Fruit fly (Drosophila melanogaster) whole organism, embryonic: ENCODE results near the gene RpL35.

Experiments
- Atf-2 ChIP-seq: fragments of 200-800 bp; sonication (Bioruptor generic); optimal IDR thresholded peaks from 2 replicates; lab custom pipeline; 2016; ENCODE audit warnings: missing biosample characterization, missing genetic modification characterization
- CG10267 ChIP-seq: fragments of 200-800 bp; sonication (Bioruptor generic); optimal IDR thresholded peaks from 2 replicates; lab custom pipeline; 2018; ENCODE audit warnings: missing biosample characterization, mild to moderate bottlenecking, missing genetic modification characterization, moderate library complexity
- CG10274 ChIP-seq: fragments of 200-800 bp; sonication (Bioruptor generic); optimal IDR thresholded peaks from 3 replicates; lab custom pipeline; 2017; ENCODE audit warnings: missing biosample characterization, mild to moderate bottlenecking, missing genetic modification characterization
- CG11093 ChIP-seq: fragments of 200-800 bp; sonication (Bioruptor generic); IDR thresholded peaks from 3 replicates; pipeline ENCODE4 v1.3.6; 2022; ENCODE audit warnings: missing biosample characterization, missing genetic modification characterization
- CG11723 ChIP-seq: fragments of 200-800 bp; sonication (Bioruptor generic); optimal IDR thresholded peaks from 2 replicates; lab custom pipeline; 2017; ENCODE audit warnings: missing biosample characterization, mild to moderate bottlenecking, missing genetic modification characterization
- CG12236 ChIP-seq: fragments of 200-800 bp; sonication (Bioruptor generic); optimal IDR thresholded peaks from 2 replicates; lab custom pipeline; 2016; ENCODE audit warnings: missing biosample characterization, missing genetic modification characterization
- CG12299 ChIP-seq: fragments of 200-800 bp; sonication (Bioruptor generic); optimal IDR thresholded peaks from 2 replicates; lab custom pipeline; 2018; ENCODE audit warnings: missing biosample characterization, mild to moderate bottlenecking, missing genetic modification characterization
- CG14014 ChIP-seq: fragments of 200-800 bp; sonication (Bioruptor generic); IDR thresholded peaks from 2 replicates; pipeline ENCODE4 v1.3.6; 2022; ENCODE audit warnings: missing biosample characterization, missing genetic modification characterization
- CG17829 ChIP-seq: fragments of 200-800 bp; optimal IDR thresholded peaks from 2 replicates; lab custom pipeline; 2019; ENCODE audit warnings: missing biosample characterization, mild to moderate bottlenecking, missing genetic modification characterization, moderate library complexity
- CG18011 ChIP-seq: fragments of 200-800 bp; sonication (Bioruptor generic); optimal IDR thresholded peaks from 2 replicates; lab custom pipeline; 2017; ENCODE audit warnings: missing biosample characterization, missing genetic modification characterization, mild to moderate bottlenecking, moderate library complexity, missing genotype
- CG18262 ChIP-seq: fragments of 200-800 bp; optimal IDR thresholded peaks from 3 replicates; lab custom pipeline; 2019; ENCODE audit warnings: missing biosample characterization, mild to moderate bottlenecking, missing genetic modification characterization, moderate library complexity
- CG33557 ChIP-seq: fragments of 200-800 bp; sonication (Bioruptor generic); optimal IDR thresholded peaks from 2 replicates; lab custom pipeline; 2019; ENCODE audit warnings: missing biosample characterization, mild to moderate bottlenecking, missing genetic modification characterization, moderate library complexity
- CG4617 ChIP-seq: fragments of 200-800 bp; sonication (Bioruptor generic); optimal IDR thresholded peaks from 3 replicates; lab custom pipeline; 2016; ENCODE audit warnings: missing biosample characterization, missing genetic modification characterization, borderline replicate concordance
- CG4854 ChIP-seq: fragments of 200-800 bp; sonication (Bioruptor generic); optimal IDR thresholded peaks from 2 replicates; lab custom pipeline; 2016; ENCODE audit warnings: missing biosample characterization, missing genetic modification characterization, inconsistent platforms
- CG7271 ChIP-seq: fragments of 200-800 bp; sonication (Bioruptor generic); optimal IDR thresholded peaks from 2 replicates; lab custom pipeline; 2018; ENCODE audit warnings: missing biosample characterization, mild to moderate bottlenecking, missing genetic modification characterization, moderate library complexity
- CG7987 ChIP-seq: fragments of 200-800 bp; sonication (Bioruptor generic); optimal IDR thresholded peaks from 2 replicates; lab custom pipeline; 2018; ENCODE audit warnings: missing biosample characterization, mild to moderate bottlenecking, missing genetic modification characterization, moderate library complexity
- CG8944 ChIP-seq: fragments of 200-800 bp; sonication (Bioruptor generic); optimal IDR thresholded peaks from 3 replicates; lab custom pipeline; 2016; ENCODE audit warnings: missing biosample characterization, missing genetic modification characterization
- CG9437 ChIP-seq: fragments of 200-800 bp; sonication (Bioruptor generic); optimal IDR thresholded peaks from 2 replicates; lab custom pipeline; 2018; ENCODE audit warnings: missing biosample characterization, mild to moderate bottlenecking, missing genetic modification characterization
- CG9727 ChIP-seq: fragments of 200-800 bp; sonication (Bioruptor generic); optimal IDR thresholded peaks from 3 replicates; lab custom pipeline; 2017; ENCODE audit warnings: missing biosample characterization, mild to moderate bottlenecking, missing genetic modification characterization
- D19B ChIP-seq: fragments of 200-800 bp; sonication (Bioruptor generic); optimal IDR thresholded peaks from 2 replicates; lab custom pipeline; 2017; ENCODE audit warnings: missing biosample characterization, mild to moderate bottlenecking, missing genetic modification characterization
- Dek ChIP-seq: fragments of 200-800 bp; sonication (Bioruptor generic); optimal IDR thresholded peaks from 3 replicates; lab custom pipeline; 2019; ENCODE audit warnings: missing biosample characterization, mild to moderate bottlenecking, missing genetic modification characterization, moderate library complexity
- Dll ChIP-seq: fragments of 200-800 bp; sonication (Bioruptor generic); IDR thresholded peaks from 4 replicates; pipeline ENCODE4 v1.3.6; 2022; ENCODE audit warnings: missing biosample characterization, missing genetic modification characterization; ENCODE audit not compliant: partially characterized antibody
- Doc3 ChIP-seq: fragments of 200-800 bp; sonication (Bioruptor generic); IDR thresholded peaks from 3 replicates; pipeline ENCODE4 v1.3.6; 2022; ENCODE audit warnings: missing biosample characterization, missing genetic modification characterization; ENCODE audit not compliant: partially characterized antibody
- Elba2 ChIP-seq: fragments of 200-800 bp; sonication (Bioruptor generic); optimal IDR thresholded peaks from 3 replicates; lab custom pipeline; 2016; ENCODE audit warnings: missing biosample characterization, missing genetic modification characterization
- HLHmδ ChIP-seq: fragments of 200-800 bp; sonication (Bioruptor generic); optimal IDR thresholded peaks from 2 replicates; lab custom pipeline; 2018; ENCODE audit warnings: missing biosample characterization, mild to moderate bottlenecking, missing genetic modification characterization, moderate library complexity
- Lpt ChIP-seq: fragments of >200 bp; optimal IDR thresholded peaks from 2 replicates; lab custom pipeline; 2018; ENCODE audit warnings: missing biosample characterization, missing genetic modification characterization
- Mrtf ChIP-seq: fragments of 200-800 bp; sonication (Bioruptor generic); IDR thresholded peaks from 3 replicates; pipeline ENCODE4 v1.3.6; 2022; ENCODE audit warnings: missing biosample characterization, missing genetic modification characterization
- Neu2 ChIP-seq: fragments of 200-800 bp; sonication (Bioruptor generic); optimal IDR thresholded peaks from 3 replicates; lab custom pipeline; 2016; ENCODE audit warnings: missing biosample characterization, missing genetic modification characterization, borderline replicate concordance
- Ravus ChIP-seq: fragments of 200-800 bp; sonication (Bioruptor generic); IDR thresholded peaks from 2 replicates; pipeline ENCODE4 v1.3.6; 2022; ENCODE audit warnings: missing biosample characterization, missing genetic modification characterization
- Rx ChIP-seq: fragments of 200-800 bp; sonication (Bioruptor generic); IDR thresholded peaks from 2 replicates; pipeline ENCODE4 v1.3.6; 2022; ENCODE audit warnings: missing biosample characterization, missing genetic modification characterization
- Six4 ChIP-seq: fragments of 200-800 bp; sonication (Bioruptor generic); optimal IDR thresholded peaks from 2 replicates; lab custom pipeline; 2016; ENCODE audit warnings: missing biosample characterization, missing genetic modification characterization
- Sox100B ChIP-seq: fragments of 200-800 bp; sonication (Bioruptor generic); optimal IDR thresholded peaks from 3 replicates; lab custom pipeline; 2018; ENCODE audit warnings: missing biosample characterization, mild to moderate bottlenecking, missing genetic modification characterization
- Sry-δ ChIP-seq: fragments of 200-800 bp; sonication (Bioruptor generic); optimal IDR thresholded peaks from 2 replicates; lab custom pipeline; 2016; ENCODE audit warnings: missing biosample characterization, missing genetic modification characterization
- Xrp1 ChIP-seq: fragments of 200-800 bp; sonication (Bioruptor generic); IDR thresholded peaks from 2 replicates; pipeline ENCODE4 v1.3.6; 2022; ENCODE audit warnings: missing biosample characterization, missing genetic modification characterization
- ab ChIP-seq: fragments of 200-800 bp; sonication (Bioruptor generic); optimal IDR thresholded peaks from 2 replicates; lab custom pipeline; 2016; ENCODE audit warnings: missing biosample characterization, missing genetic modification characterization
- ara ChIP-seq: fragments of 200-800 bp; sonication (Bioruptor generic); IDR thresholded peaks from 2 replicates; pipeline ENCODE4 v1.3.6; 2022; ENCODE audit warnings: missing biosample characterization, missing genetic modification characterization
- corto ChIP-seq: fragments of 200-800 bp; sonication (Bioruptor generic); optimal IDR thresholded peaks from 2 replicates; lab custom pipeline; 2016; ENCODE audit warnings: missing biosample characterization, mild to moderate bottlenecking, missing genetic modification characterization, moderate library complexity
- dimm ChIP-seq: fragments of 200-800 bp; sonication (Bioruptor generic); IDR thresholded peaks from 2 replicates; pipeline ENCODE4 v1.3.6; 2022; ENCODE audit warnings: missing biosample characterization, missing genetic modification characterization
- fu2 ChIP-seq: fragments of 200-800 bp; sonication (Bioruptor generic); optimal IDR thresholded peaks from 2 replicates; lab custom pipeline; 2016; ENCODE audit warnings: missing biosample characterization, missing genetic modification characterization
- hbn ChIP-seq: fragments of 200-800 bp; sonication (Bioruptor generic); IDR thresholded peaks from 2 replicates; pipeline ENCODE4 v1.3.6; 2022; ENCODE audit warnings: missing biosample characterization, missing genetic modification characterization; ENCODE audit not compliant: partially characterized antibody
- knrl ChIP-seq: fragments of 200-800 bp; sonication (Bioruptor generic); IDR thresholded peaks from 3 replicates; pipeline ENCODE4 v1.3.6; 2022; ENCODE audit warnings: missing biosample characterization, missing genetic modification characterization; ENCODE audit not compliant: partially characterized antibody
- mam ChIP-seq: fragments of 200-800 bp; sonication (Bioruptor generic); optimal IDR thresholded peaks from 3 replicates; lab custom pipeline; 2016; ENCODE audit warnings: missing biosample characterization, missing genetic modification characterization
- oc ChIP-seq: fragments of 200-800 bp; sonication (Bioruptor generic); optimal IDR thresholded peaks from 2 replicates; lab custom pipeline; 2018; ENCODE audit warnings: missing biosample characterization, mild to moderate bottlenecking, missing genetic modification characterization, moderate library complexity
- p53 ChIP-seq: fragments of 200-800 bp; sonication (Bioruptor generic); optimal IDR thresholded peaks from 2 replicates; lab custom pipeline; 2016; ENCODE audit warnings: missing biosample characterization, missing genetic modification characterization
- rib ChIP-seq: fragments of 200-800 bp; sonication (Bioruptor generic); IDR thresholded peaks from 2 replicates; pipeline ENCODE4 v1.3.6; 2022; ENCODE audit warnings: missing biosample characterization, missing genetic modification characterization
- sd ChIP-seq: fragments of 200-800 bp; sonication (Bioruptor generic); optimal IDR thresholded peaks from 3 replicates; lab custom pipeline; 2018; ENCODE audit warnings: missing biosample characterization, mild to moderate bottlenecking, missing genetic modification characterization, moderate library complexity
- tna ChIP-seq: fragments of 200-800 bp; sonication (Bioruptor generic); IDR thresholded peaks from 2 replicates; pipeline ENCODE4 v1.3.6; 2022; ENCODE audit warnings: missing biosample characterization, missing genetic modification characterization; ENCODE audit not compliant: partially characterized antibody
- ttk ChIP-seq: fragments of 200-800 bp; sonication (Bioruptor generic); IDR thresholded peaks from 2 replicates; pipeline ENCODE4 v2.1.2; 2022; ENCODE audit warnings: missing biosample characterization, missing genetic modification characterization
- unc-4 ChIP-seq: fragments of 200-800 bp; sonication (Bioruptor generic); IDR thresholded peaks from 2 replicates; pipeline ENCODE4 v1.3.6; 2022; ENCODE audit warnings: missing biosample characterization, missing genetic modification characterization; ENCODE audit not compliant: partially characterized antibody
- usp ChIP-seq: fragments of >200 bp; optimal IDR thresholded peaks from 2 replicates; lab custom pipeline; 2017; ENCODE audit warnings: missing biosample characterization, missing genetic modification characterization
- wor ChIP-seq: fragments of 200-800 bp; sonication (Bioruptor generic); IDR thresholded peaks from 2 replicates; pipeline ENCODE4 v1.3.6; 2022; ENCODE audit warnings: missing biosample characterization, missing genetic modification characterization

RpL35 gene

DNA sequence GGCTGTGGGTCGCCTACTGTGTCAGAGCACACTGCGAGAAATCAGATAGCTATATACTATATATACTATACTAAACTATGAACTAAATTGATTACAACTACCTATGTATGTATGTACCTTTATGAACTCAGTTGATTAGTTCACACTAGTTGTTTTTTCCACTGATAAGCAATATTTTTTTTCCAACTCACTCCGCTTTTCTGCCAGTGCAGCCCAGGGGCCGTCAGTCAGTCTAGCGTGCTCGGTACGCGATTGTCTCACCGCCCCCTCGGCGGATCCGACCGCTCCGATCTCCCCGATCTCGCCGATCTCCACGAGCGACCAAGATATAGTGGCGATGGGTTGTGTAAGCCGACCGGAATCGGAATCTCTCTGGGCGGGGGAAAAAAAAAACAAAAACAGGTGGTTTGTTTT lies 33.7 kb downstream of the RpL35 start (continued):
- peak; percentile 26 for TF ChIP-seq p53
- TF ChIP-seq CG11723 (GFP tag; lab: Kevin White, UChicago) = peak; percentile 37
- no peak for TF ChIP-seq CG12236 (GFP tag; lab: Kevin White, UChicago)
- no peak for TF ChIP-seq Neu2 (GFP tag; lab: Kevin White, UChicago)
- peak; percentile 48 for TF ChIP-seq CG12299
- peak; percentile 89 for TF ChIP-seq CG14014
- TF ChIP-seq CG17829 = peak; percentile 78
- no peak for TF ChIP-seq usp (GFP tag; lab: Kevin White, UChicago)
- peak; percentile 31 for TF ChIP-seq CG4617 (GFP tag; lab: Kevin White, UChicago)
- peak; percentile 88 for TF ChIP-seq ttk
- peak; percentile 46 for TF ChIP-seq CG4854
- peak; percentile 90 for TF ChIP-seq rib (GFP tag; lab: Robert Waterston, UW)
- no peak for TF ChIP-seq Dll (GFP tag; lab: Robert Waterston, UW)
- TF ChIP-seq hbn (GFP tag; lab: Robert Waterston, UW) = no peak
- peak; percentile 85 for TF ChIP-seq Rx (GFP tag; lab: Robert Waterston, UW)
- TF ChIP-seq mam (GFP tag; lab: Kevin White, UChicago) = peak; percentile 83
- TF ChIP-seq Six4 (GFP tag; lab: Kevin White, UChicago) = peak; percentile 62
- TF ChIP-seq wor (GFP tag; lab: Robert Waterston, UW) = peak; percentile 69
- peak; percentile 73 for TF ChIP-seq Ravus (GFP tag; lab: Robert Waterston, UW)
- TF ChIP-seq Doc3 (GFP tag; lab: Robert Waterston, UW) = no peak
- peak; percentile 30 for TF ChIP-seq Sry-δ
- peak; percentile 2 for TF ChIP-seq CG7271 (tag; lab: Kevin White, UChicago)
- no peak for TF ChIP-seq HLHmδ (GFP tag; lab: Kevin White, UChicago)
- TF ChIP-seq CG10267 = peak; percentile 63
- peak; percentile 49 for TF ChIP-seq CG9437
- TF ChIP-seq knrl (GFP tag; lab: Robert Waterston, UW) = no peak
- TF ChIP-seq ara = peak; percentile 85
- peak; percentile 63; the same call in 1 of the 2 replicates for TF ChIP-seq dimm
- no peak for TF ChIP-seq unc-4
- peak; percentile 58 for TF ChIP-seq CG7987
- TF ChIP-seq fu2 (GFP tag; lab: Kevin White, UChicago) = no peak
- peak; percentile 78 for TF ChIP-seq CG9727
- TF ChIP-seq CG8944 = peak; percentile 44
- peak; percentile 49 for TF ChIP-seq sd (tag; lab: Kevin White, UChicago)
- peak; percentile 90 for TF ChIP-seq CG11093 (GFP tag; lab: Robert Waterston, UW)
- peak; percentile 77 for TF ChIP-seq CG18262 (tag; lab: Kevin White, UChicago)
- no peak for TF ChIP-seq Lpt (GFP tag; lab: Kevin White, UChicago)
- peak; percentile 62 for TF ChIP-seq CG10274 (GFP tag; lab: Kevin White, UChicago)
- TF ChIP-seq Atf-2 (GFP tag; lab: Kevin White, UChicago) = no peak
- TF ChIP-seq oc (tag; lab: Kevin White, UChicago) = peak; percentile 39
- TF ChIP-seq Dek (tag; lab: Kevin White, UChicago) = peak; percentile 85
- peak; percentile 38 for TF ChIP-seq CG18011
- peak; percentile 69 for TF ChIP-seq D19B
- peak; percentile 84 for TF ChIP-seq Xrp1 (GFP tag; lab: Robert Waterston, UW)
- no peak for TF ChIP-seq ab (GFP tag; lab: Kevin White, UChicago)
- TF ChIP-seq tna (GFP tag; lab: Robert Waterston, UW) = no peak
- no peak for TF ChIP-seq Elba2 (GFP tag; lab: Kevin White, UChicago)
- TF ChIP-seq CG33557 (GFP tag; lab: Kevin White, UChicago) = no peak
- TF ChIP-seq Mrtf (GFP tag; lab: Robert Waterston, UW) = peak; percentile 86
- peak; percentile 79 for TF ChIP-seq Sox100B
- no peak for TF ChIP-seq corto (GFP tag; lab: Kevin White, UChicago)
